Fruit fly (Drosophila melanogaster) whole organism, prepupa: Measurements from ENCODE around the gene Meltrin.

Experiments
- Blimp-1 ChIP-seq: fragments of 200-800 bp; sonication (Bioruptor generic); optimal IDR thresholded peaks from 3 replicates; lab custom pipeline; 2017; ENCODE audit warnings: missing biosample characterization, missing genetic modification characterization, mild to moderate bottlenecking, moderate library complexity, missing genetic modification reagents
- CG10631 ChIP-seq: fragments of 200-800 bp; sonication (Bioruptor generic); optimal IDR thresholded peaks from 2 replicates; lab custom pipeline; 2016; ENCODE audit warnings: missing biosample characterization, missing genetic modification characterization
- CG10669 ChIP-seq: fragments of 200-800 bp; sonication (Bioruptor generic); optimal IDR thresholded peaks from 3 replicates; lab custom pipeline; 2018; ENCODE audit warnings: missing biosample characterization, mild to moderate bottlenecking, missing genetic modification characterization, moderate library complexity
- CG11762 ChIP-seq: fragments of 200-800 bp; sonication (Bioruptor generic); optimal IDR thresholded peaks from 3 replicates; lab custom pipeline; 2016; ENCODE audit warnings: missing biosample characterization, missing genetic modification characterization; ENCODE audit not compliant: insufficient read depth
- CG1621 ChIP-seq: fragments of 200-800 bp; sonication (Bioruptor generic); optimal IDR thresholded peaks from 3 replicates; lab custom pipeline; 2018; ENCODE audit warnings: missing biosample characterization, mild to moderate bottlenecking, missing genetic modification characterization
- CG34406 ChIP-seq: fragments of 200-800 bp; sonication (Bioruptor generic); optimal IDR thresholded peaks from 3 replicates; lab custom pipeline; 2016; ENCODE audit warnings: missing biosample characterization, missing genetic modification characterization
- CG3919 ChIP-seq: fragments of 200-800 bp; sonication (Bioruptor generic); optimal IDR thresholded peaks from 3 replicates; lab custom pipeline; 2016; ENCODE audit warnings: missing biosample characterization, missing genetic modification characterization
- CG4318 ChIP-seq: fragments of 200-800 bp; sonication (Bioruptor generic); optimal IDR thresholded peaks from 3 replicates; lab custom pipeline; 2017; ENCODE audit warnings: missing biosample characterization, mild to moderate bottlenecking, missing genetic modification characterization
- CG6163 ChIP-seq: fragments of 200-800 bp; sonication (Bioruptor generic); IDR thresholded peaks from 3 replicates; pipeline ENCODE4 v1.3.6; 2022; ENCODE audit warnings: missing biosample characterization, missing genetic modification characterization
- CG6276 ChIP-seq: fragments of 200-800 bp; sonication (Bioruptor generic); optimal IDR thresholded peaks from 2 replicates; lab custom pipeline; 2017; ENCODE audit warnings: missing biosample characterization, mild to moderate bottlenecking, missing genetic modification characterization
- CG6792 ChIP-seq: fragments of 200-800 bp; sonication (Bioruptor generic); optimal IDR thresholded peaks from 3 replicates; lab custom pipeline; 2016; ENCODE audit warnings: missing biosample characterization, missing genetic modification characterization
- CG6808 ChIP-seq: fragments of 200-800 bp; sonication (Bioruptor generic); optimal IDR thresholded peaks from 3 replicates; lab custom pipeline; 2017; ENCODE audit warnings: missing biosample characterization, missing genetic modification characterization, mild to moderate bottlenecking, moderate library complexity, missing genetic modification reagents
- CG6854 ChIP-seq: fragments of 200-800 bp; sonication (Bioruptor generic); optimal IDR thresholded peaks from 2 replicates; lab custom pipeline; 2017; ENCODE audit warnings: missing biosample characterization, mild to moderate bottlenecking, missing genetic modification characterization
- CG7368 ChIP-seq: fragments of 200-800 bp; sonication (Bioruptor generic); optimal IDR thresholded peaks from 3 replicates; lab custom pipeline; 2016; ENCODE audit warnings: missing biosample characterization, missing genetic modification characterization
- CG8319 ChIP-seq: fragments of 200-800 bp; sonication (Bioruptor generic); optimal IDR thresholded peaks from 3 replicates; lab custom pipeline; 2016; ENCODE audit warnings: missing biosample characterization, missing genetic modification characterization
- CG8632 ChIP-seq: fragments of 200-800 bp; sonication (Bioruptor generic); optimal IDR thresholded peaks from 3 replicates; lab custom pipeline; 2016; ENCODE audit warnings: missing biosample characterization, missing genetic modification characterization
- Eip75B ChIP-seq: fragments of 200-800 bp; sonication (Bioruptor generic); optimal IDR thresholded peaks from 3 replicates; lab custom pipeline; 2016; ENCODE audit warnings: missing biosample characterization, missing genetic modification characterization
- Eip78C ChIP-seq: fragments of 200-800 bp; sonication (Bioruptor generic); peaks from one replicate; lab custom pipeline; 2016; ENCODE audit warnings: missing biosample characterization, missing genetic modification characterization
- Eip93F ChIP-seq: fragments of 200-800 bp; sonication (Bioruptor generic); optimal IDR thresholded peaks from 2 replicates; lab custom pipeline; 2016; ENCODE audit warnings: missing biosample characterization, mild to moderate bottlenecking, missing genetic modification characterization
- Ets96B ChIP-seq: fragments of 200-800 bp; optimal IDR thresholded peaks from 2 replicates; lab custom pipeline; 2019; ENCODE audit warnings: missing biosample characterization, mild to moderate bottlenecking, missing genetic modification characterization, moderate library complexity
- Hr39 ChIP-seq: fragments of 200-800 bp; sonication (Bioruptor generic); optimal IDR thresholded peaks from 2 replicates; lab custom pipeline; 2016; ENCODE audit warnings: missing biosample characterization, missing genetic modification characterization
- Hr4 ChIP-seq: fragments of 200-800 bp; sonication (Bioruptor generic); optimal IDR thresholded peaks from 3 replicates; lab custom pipeline; 2016; ENCODE audit warnings: missing biosample characterization, missing genetic modification characterization
- Met ChIP-seq: fragments of 200-800 bp; sonication (Bioruptor generic); optimal IDR thresholded peaks from 3 replicates; lab custom pipeline; 2016; ENCODE audit warnings: missing biosample characterization, missing genetic modification characterization
- OdsH ChIP-seq: fragments of 200-800 bp; sonication (Bioruptor generic); optimal IDR thresholded peaks from 3 replicates; lab custom pipeline; 2016; ENCODE audit warnings: missing biosample characterization, missing genetic modification characterization
- Sox102F ChIP-seq: fragments of 200-800 bp; sonication (Bioruptor generic); optimal IDR thresholded peaks from 2 replicates; lab custom pipeline; 2016; ENCODE audit warnings: missing biosample characterization, mild to moderate bottlenecking, missing genetic modification characterization
- achi ChIP-seq: fragments of 200-800 bp; sonication (Bioruptor generic); optimal IDR thresholded peaks from 3 replicates; lab custom pipeline; 2016; ENCODE audit warnings: missing biosample characterization, missing genetic modification characterization
- acj6 ChIP-seq: fragments of 200-800 bp; sonication (Bioruptor generic); optimal IDR thresholded peaks from 3 replicates; lab custom pipeline; 2016; ENCODE audit warnings: missing biosample characterization, missing genetic modification characterization
- dac ChIP-seq: fragments of 200-800 bp; sonication (Bioruptor generic); optimal IDR thresholded peaks from 2 replicates; lab custom pipeline; 2017; ENCODE audit warnings: missing biosample characterization, mild to moderate bottlenecking, missing genetic modification characterization
- dsx ChIP-seq: fragments of 200-800 bp; optimal IDR thresholded peaks from 3 replicates; lab custom pipeline; 2019; ENCODE audit warnings: missing biosample characterization, mild to moderate bottlenecking, missing genetic modification characterization, moderate library complexity; ENCODE audit not compliant: poor library complexity, severe bottlenecking
- eg ChIP-seq: fragments of 200-800 bp; sonication (Bioruptor generic); IDR thresholded peaks from 3 replicates; pipeline ENCODE4 v1.3.6; 2022; ENCODE audit warnings: missing biosample characterization, missing genetic modification characterization
- fd59A ChIP-seq: fragments of 200-800 bp; sonication (Bioruptor generic); optimal IDR thresholded peaks from 2 replicates; lab custom pipeline; 2017; ENCODE audit warnings: missing biosample characterization, mild to moderate bottlenecking, missing genetic modification characterization, missing genetic modification reagents
- net ChIP-seq: fragments of 200-800 bp; sonication (Bioruptor generic); optimal IDR thresholded peaks from 3 replicates; lab custom pipeline; 2016; ENCODE audit warnings: missing biosample characterization, missing genetic modification characterization
- pdm3 ChIP-seq: fragments of 200-800 bp; sonication (Bioruptor generic); optimal IDR thresholded peaks from 3 replicates; lab custom pipeline; 2016; ENCODE audit warnings: missing biosample characterization, missing genetic modification characterization
- salr ChIP-seq, 2 experiments: fragments of 200-800 bp; sonication (Bioruptor generic); optimal IDR thresholded peaks; 3 replicates each; lab custom pipeline; 2016 to 2018; ENCODE audit warnings: missing biosample characterization in 2 of 2, missing genetic modification characterization in 2 of 2, mild to moderate bottlenecking in 1 of 2
- spab ChIP-seq: fragments of 200-800 bp; sonication (Bioruptor generic); optimal IDR thresholded peaks from 2 replicates; lab custom pipeline; 2017; ENCODE audit warnings: missing biosample characterization, mild to moderate bottlenecking, missing genetic modification characterization, missing genetic modification reagents
- ss ChIP-seq, 2 experiments: fragments of 200-800 bp; sonication (Bioruptor generic); optimal IDR thresholded peaks; 2 replicates in 1 of 2; 3 replicates in 1 of 2; lab custom pipeline; 2017 to 2018; ENCODE audit warnings: mild to moderate bottlenecking in 2 of 2, missing biosample characterization in 2 of 2, missing genetic modification characterization in 2 of 2, moderate library complexity in 1 of 2
- svp ChIP-seq: fragments of 200-800 bp; sonication (Bioruptor generic); peaks from one replicate; lab custom pipeline; 2016; ENCODE audit warnings: missing biosample characterization, missing genetic modification characterization
- topi ChIP-seq: fragments of 200-800 bp; sonication (Bioruptor generic); optimal IDR thresholded peaks from 3 replicates; lab custom pipeline; 2016; ENCODE audit warnings: missing biosample characterization, missing genetic modification characterization
- vri ChIP-seq: fragments of 200-800 bp; sonication (Bioruptor generic); optimal IDR thresholded peaks from 3 replicates; lab custom pipeline; 2016; ENCODE audit warnings: missing biosample characterization, mild to moderate bottlenecking, missing genetic modification characterization

Meltrin gene

DNA sequence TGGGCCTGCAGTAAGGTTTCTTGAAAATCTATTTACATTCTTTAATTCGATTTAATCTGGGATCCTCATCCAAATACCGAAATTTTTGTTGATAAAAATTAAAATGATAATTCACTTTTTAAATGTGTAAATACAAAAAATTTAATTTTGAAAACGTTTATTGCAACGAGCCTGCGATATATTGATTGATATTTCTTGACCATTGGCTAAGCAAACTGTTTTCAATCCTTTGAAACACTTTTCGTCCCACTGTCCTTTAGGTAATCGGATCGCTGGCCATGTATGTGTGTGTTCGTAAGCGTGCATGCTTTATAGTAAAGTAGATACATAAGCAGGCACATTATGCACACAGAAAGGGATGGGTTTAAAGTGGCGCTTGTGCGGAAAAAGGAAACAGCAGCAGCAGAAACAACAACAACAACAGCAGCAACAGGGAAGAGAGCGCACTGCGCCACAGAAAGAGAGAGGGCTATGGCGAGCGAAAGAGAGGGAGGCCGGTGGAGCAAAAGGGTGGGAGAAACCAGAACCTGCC lies 72.9 kb downstream of the Meltrin start (continued):
- TF ChIP-seq CG11762 (peak; percentile 69), OdsH (GFP tag; lab: Kevin White, UChicago) (peak; percentile 90), CG10631 (GFP tag; lab: Kevin White, UChicago) (peak; percentile 91), Hr4 (GFP tag; lab: Kevin White, UChicago) (peak; percentile 89), CG6276 (GFP tag; lab: Kevin White, UChicago) (peak; percentile 84), Ets96B (peak; percentile 90), achi (GFP tag; lab: Kevin White, UChicago) (peak; percentile 90), dsx (GFP tag; lab: Kevin White, UChicago) (peak; percentile 87), topi (GFP tag; lab: Kevin White, UChicago) (peak; percentile 85), Blimp-1 (GFP tag; lab: Kevin White, UChicago) (peak; percentile 4), dac (GFP tag; lab: Kevin White, UChicago) (peak; percentile 80), net (peak; percentile 89), CG6854 (GFP tag; lab: Kevin White, UChicago) (peak; percentile 44)

DNA sequence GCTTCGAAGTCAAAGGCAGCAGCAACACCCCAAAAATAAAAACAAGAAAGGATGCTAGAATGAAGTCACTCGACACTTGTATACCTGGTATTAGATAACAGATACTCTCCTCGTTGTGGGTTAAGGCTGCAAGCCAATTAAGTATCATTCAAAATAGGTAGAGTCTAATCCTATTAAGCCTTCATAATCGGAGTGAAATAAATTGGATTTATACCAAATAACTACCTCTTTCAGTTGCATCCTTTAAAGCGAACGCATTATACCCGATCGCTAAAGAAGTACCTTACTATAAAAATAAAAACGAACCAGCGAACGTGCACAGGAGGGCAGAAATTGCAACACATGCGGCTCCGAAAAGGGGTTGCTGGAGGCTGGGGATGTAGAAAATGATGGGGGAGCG lies 74.5 kb downstream of the Meltrin start:
- TF ChIP-seq net (peak; percentile 8), CG8319 (GFP tag; lab: Kevin White, UChicago) (no peak), CG34406 (GFP tag; lab: Kevin White, UChicago) (no peak), CG6792 (GFP tag; lab: Kevin White, UChicago) (no peak), CG10631 (GFP tag; lab: Kevin White, UChicago) (peak; percentile 16), pdm3 (GFP tag; lab: Kevin White, UChicago) (peak; percentile 17), CG6808 (GFP tag; lab: Kevin White, UChicago) (peak; percentile 15), svp (GFP tag; lab: Kevin White, UChicago) (peak; percentile 53), CG3919 (no peak), eg (GFP tag; lab: Robert Waterston, UW) (peak; percentile 5; the same call in 1 of the 3 replicates), fd59A (GFP tag; lab: Kevin White, UChicago) (peak; percentile 1), spab (GFP tag; lab: Kevin White, UChicago) (peak; percentile 19), Eip93F (no peak), Ets96B (peak; percentile 41), CG6854 (GFP tag; lab: Kevin White, UChicago) (no peak), OdsH (GFP tag; lab: Kevin White, UChicago) (peak; percentile 15), Hr39 (peak; percentile 8), Eip78C (peak; percentile 85), CG6163 (GFP tag; lab: Robert Waterston, UW) (peak; percentile 43; the same call in 1 of the 3 replicates), CG1621 (tag; lab: Kevin White, UChicago) (no peak), dac (GFP tag; lab: Kevin White, UChicago) (no peak), CG10669 (GFP tag; lab: Kevin White, UChicago) (peak; percentile 25), Sox102F (GFP tag; lab: Kevin White, UChicago) (no peak), salr (GFP tag; optimal IDR thresholded peaks at IDR 0.05; lab: Kevin White, UChicago) (peak in 1 of 2 experiments; percentile 10), ss (GFP tag; optimal IDR thresholded peaks at IDR 0.05; lab: Kevin White, UChicago) (peak in 1 of 2 experiments; percentile 41), CG8632 (GFP tag; lab: Kevin White, UChicago) (peak; percentile 10), topi (GFP tag; lab: Kevin White, UChicago) (peak; percentile 5), CG11762 (no peak), acj6 (GFP tag; lab: Kevin White, UChicago) (peak; percentile 20), CG6276 (GFP tag; lab: Kevin White, UChicago) (no peak), CG7368 (peak; percentile 0), Eip75B (GFP tag; lab: Kevin White, UChicago) (peak; percentile 5), Met (GFP tag; lab: Kevin White, UChicago) (peak; percentile 12), vri (GFP tag; lab: Kevin White, UChicago) (no peak), CG4318 (GFP tag; lab: Kevin White, UChicago) (no peak)
- TF ChIP-seq, all 60 proteins: peak for 22
